Worm (Caenorhabditis elegans) whole organism, early embryonic: Measurements from ENCODE around the gene F14H12.6.

Experiments used
- ama-1 ChIP-seq: fragments of 150-350 bp; optimal IDR thresholded peaks from 2 replicates; lab custom pipeline; 2014
- flt-1 ChIP-seq: fragments of 200-800 bp; sonication (Bioruptor generic); IDR thresholded peaks from 2 replicates; pipeline ENCODE4 v1.3.6; 2022; ENCODE audit warnings: missing genetic modification characterization, missing compliant biosample characterization

DNA sequence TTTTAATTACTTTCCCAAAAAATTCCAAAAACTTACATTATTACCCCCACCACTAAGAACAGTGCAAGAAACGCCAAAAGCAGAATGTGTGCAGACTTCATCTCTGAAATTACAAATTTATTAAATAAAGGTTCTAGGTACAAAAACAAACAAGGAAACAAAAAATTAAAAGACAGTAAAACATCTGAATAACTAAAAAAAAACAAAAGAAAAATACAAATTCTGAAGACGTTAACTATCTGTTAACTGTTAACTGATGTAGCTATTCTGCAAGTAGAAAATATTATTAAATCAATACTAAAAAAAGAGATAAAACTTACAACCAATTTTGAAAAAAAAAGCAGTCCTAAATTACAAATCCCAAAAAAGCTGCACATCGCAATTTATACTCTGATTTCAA lies 14.0 kb upstream of the F14H12.6 start, which contains the start of gene R160.13:
- TF ChIP-seq ama-1 (lab: Kevin White, UChicago) = no peak
- no peak for TF ChIP-seq flt-1
